Worm (Caenorhabditis elegans) whole organism, L1 larva: Measurements from ENCODE around the gene F54B11.9.

Experiments
- C04F5.9 ChIP-seq: sonication (generic microtip); optimal IDR thresholded peaks from 2 replicates; lab custom pipeline; 2016; ENCODE audit warnings: missing genetic modification characterization, missing compliant biosample characterization
- C16A3.4 ChIP-seq: fragments of 150-350 bp; optimal IDR thresholded peaks from 2 replicates; lab custom pipeline; 2014; ENCODE audit warnings: missing biosample characterization, missing genetic modification characterization
- Y116A8C.19 ChIP-seq: sonication (generic microtip); optimal IDR thresholded peaks from 2 replicates; lab custom pipeline; 2016; ENCODE audit warnings: missing compliant biosample characterization, missing genetic modification characterization, borderline replicate concordance
- alr-1 ChIP-seq: fragments of 200-800 bp; sonication (Bioruptor generic); optimal IDR thresholded peaks from 2 replicates; lab custom pipeline; 2018; ENCODE audit warnings: borderline replicate concordance, mild to moderate bottlenecking, missing genetic modification characterization, missing compliant biosample characterization
- blmp-1 ChIP-seq: fragments of 150-350 bp; optimal IDR thresholded peaks from 2 replicates; lab custom pipeline; 2014; ENCODE audit warnings: missing biosample characterization, missing genetic modification characterization
- ceh-63 ChIP-seq: fragments of 200-800 bp; sonication (Bioruptor generic); optimal IDR thresholded peaks from 2 replicates; lab custom pipeline; 2018; ENCODE audit warnings: mild to moderate bottlenecking, missing genetic modification characterization, missing compliant biosample characterization
- ceh-8 ChIP-seq: fragments of 200-800 bp; sonication (Bioruptor generic); optimal IDR thresholded peaks from 2 replicates; lab custom pipeline; 2018; ENCODE audit warnings: mild to moderate bottlenecking, missing genetic modification characterization, moderate library complexity, missing compliant biosample characterization
- ceh-82 ChIP-seq, 3 experiments: fragments of 150-350 bp in 1 of 3; sonication (generic microtip) in 2 of 3; optimal IDR thresholded peaks; 2 replicates each; lab custom pipeline; 2014 to 2017; ENCODE audit warnings: missing biosample characterization in 3 of 3, missing genetic modification characterization in 3 of 3
- ceh-88 ChIP-seq: fragments of 200-800 bp; sonication (Bioruptor generic); IDR thresholded peaks from 2 replicates; pipeline ENCODE4 v1.3.6; 2022; ENCODE audit warnings: missing genetic modification characterization, missing compliant biosample characterization
- ceh-90 ChIP-seq: sonication (generic microtip); optimal IDR thresholded peaks from 2 replicates; lab custom pipeline; 2016; ENCODE audit warnings: missing genetic modification characterization, missing compliant biosample characterization
- dpl-1 ChIP-seq, 3 experiments: fragments of 150-350 bp in 2 of 3; sonication (generic microtip) in 1 of 3; optimal IDR thresholded peaks; 2 replicates each; lab custom pipeline; 2014 to 2017; ENCODE audit warnings: missing biosample characterization in 3 of 3, missing genetic modification characterization in 3 of 3, missing genetic modification reagents in 3 of 3
- dsc-1 ChIP-seq: sonication (generic microtip); optimal IDR thresholded peaks from 2 replicates; lab custom pipeline; 2016; ENCODE audit warnings: mild to moderate bottlenecking, missing genetic modification characterization, missing compliant biosample characterization
- efl-1 ChIP-seq, 4 experiments: fragments of 150-350 bp; optimal IDR thresholded peaks in 3 of 4; peaks in 1 of 4; 1 replicate in 1 of 4; 2 replicates in 3 of 4; lab custom pipeline; 2014; ENCODE audit warnings: missing biosample characterization in 2 of 4, missing genetic modification characterization in 2 of 4, missing genetic modification reagents in 2 of 4
- egl-27 ChIP-seq, 2 experiments: fragments of 150-350 bp in 1 of 2; sonication (generic microtip); optimal IDR thresholded peaks; 3 replicates each; lab custom pipeline; 2017 to 2018; ENCODE audit warnings: missing biosample characterization in 2 of 2, missing genetic modification characterization in 2 of 2, missing genetic modification reagents in 2 of 2
- elt-2 ChIP-seq: sonication (generic microtip); optimal IDR thresholded peaks from 2 replicates; lab custom pipeline; 2016; ENCODE audit warnings: missing genetic modification characterization, mild to moderate bottlenecking, inconsistent platforms, missing compliant biosample characterization, missing genetic modification reagents
- elt-3 ChIP-seq, 6 experiments: fragments of 150-350 bp in 1 of 6; sonication (generic microtip); optimal IDR thresholded peaks; 2 replicates each; lab custom pipeline; 2017 to 2018; ENCODE audit warnings: missing biosample characterization in 6 of 6, missing genetic modification characterization in 6 of 6, inconsistent platforms in 1 of 6
- ets-5 ChIP-seq: fragments of 200-800 bp; sonication (Bioruptor generic); IDR thresholded peaks from 2 replicates; pipeline ENCODE4 v1.3.6; 2022; ENCODE audit warnings: missing genetic modification characterization, missing compliant biosample characterization
- fkh-10 ChIP-seq: sonication (generic microtip); optimal IDR thresholded peaks from 2 replicates; lab custom pipeline; 2017; ENCODE audit warnings: missing biosample characterization, missing genetic modification reagents, missing genetic modification characterization
- grh-1 ChIP-seq: fragments of 200-800 bp; sonication (Bioruptor generic); IDR thresholded peaks from 2 replicates; pipeline ENCODE4 v1.3.6; 2022; ENCODE audit warnings: missing genetic modification reagents, missing genetic modification characterization, missing compliant biosample characterization
- hlh-4 ChIP-seq: sonication (generic microtip); optimal IDR thresholded peaks from 2 replicates; lab custom pipeline; 2016; ENCODE audit warnings: mild to moderate bottlenecking, missing genetic modification characterization, missing compliant biosample characterization
- hpl-2 ChIP-seq: fragments of 150-350 bp; optimal IDR thresholded peaks from 2 replicates; lab custom pipeline; 2014; ENCODE audit warnings: missing biosample characterization, missing genetic modification reagents, missing genetic modification characterization
- lin-14 ChIP-seq: fragments of 200-800 bp; sonication (Bioruptor generic); optimal IDR thresholded peaks from 2 replicates; lab custom pipeline; 2018; ENCODE audit warnings: mild to moderate bottlenecking, missing genetic modification characterization, moderate library complexity, missing compliant biosample characterization
- lin-35 ChIP-seq, 2 experiments: fragments of 150-350 bp; optimal IDR thresholded peaks; 2 replicates each; lab custom pipeline; 2014; ENCODE audit warnings: missing biosample characterization in 2 of 2, missing genetic modification characterization in 2 of 2, missing genetic modification reagents in 2 of 2
- lin-39 ChIP-seq: fragments of 150-350 bp; optimal IDR thresholded peaks from 2 replicates; lab custom pipeline; 2014; ENCODE audit warnings: missing biosample characterization, missing genetic modification reagents, missing genetic modification characterization
- lir-3 ChIP-seq: sonication (generic microtip); optimal IDR thresholded peaks from 2 replicates; lab custom pipeline; 2016; ENCODE audit warnings: mild to moderate bottlenecking, missing genetic modification characterization, moderate library complexity, missing compliant biosample characterization; ENCODE audit not compliant: poor library complexity
- lsy-2 ChIP-seq, 2 experiments: fragments of 150-350 bp; optimal IDR thresholded peaks; 2 replicates each; lab custom pipeline; 2014; ENCODE audit warnings: missing biosample characterization in 2 of 2, missing genetic modification characterization in 2 of 2
- mab-9 ChIP-seq: fragments of 200-800 bp; sonication (Bioruptor generic); IDR thresholded peaks from 2 replicates; pipeline ENCODE4 v1.3.6; 2022; ENCODE audit warnings: missing genetic modification reagents, missing genetic modification characterization, missing compliant biosample characterization
- mef-2 ChIP-seq: fragments of 150-350 bp; optimal IDR thresholded peaks from 2 replicates; lab custom pipeline; 2014; ENCODE audit warnings: missing biosample characterization, missing genetic modification characterization
- mep-1 ChIP-seq: fragments of 150-350 bp; optimal IDR thresholded peaks from 2 replicates; lab custom pipeline; 2014; ENCODE audit warnings: missing biosample characterization, missing genetic modification characterization
- nhr-11 ChIP-seq: fragments of 150-350 bp; optimal IDR thresholded peaks from 2 replicates; lab custom pipeline; 2014; ENCODE audit warnings: missing biosample characterization, missing genetic modification characterization
- nhr-12 ChIP-seq: sonication (generic microtip); optimal IDR thresholded peaks from 2 replicates; lab custom pipeline; 2017; ENCODE audit warnings: missing biosample characterization, missing genetic modification characterization
- nhr-19 ChIP-seq: fragments of 200-800 bp; sonication (Bioruptor generic); conservative IDR thresholded peaks from 2 replicates; pipeline ENCODE4 v1.3.6; 2022; ENCODE audit warnings: missing genetic modification characterization, missing compliant biosample characterization
- nhr-20 ChIP-seq: sonication (generic microtip); optimal IDR thresholded peaks from 2 replicates; lab custom pipeline; 2016; ENCODE audit warnings: mild to moderate bottlenecking, missing genetic modification characterization, missing compliant biosample characterization
- nhr-28 ChIP-seq: fragments of 150-350 bp; optimal IDR thresholded peaks from 2 replicates; lab custom pipeline; 2014; ENCODE audit warnings: missing biosample characterization, missing genetic modification characterization
- nhr-71 ChIP-seq: sonication (generic microtip); optimal IDR thresholded peaks from 2 replicates; lab custom pipeline; 2016; ENCODE audit warnings: mild to moderate bottlenecking, missing genetic modification characterization, moderate library complexity, missing compliant biosample characterization
- nhr-84 ChIP-seq: sonication (generic microtip); optimal IDR thresholded peaks from 2 replicates; lab custom pipeline; 2017; ENCODE audit warnings: missing biosample characterization, missing genetic modification characterization
- nhr-90 ChIP-seq: sonication (generic microtip); optimal IDR thresholded peaks from 2 replicates; lab custom pipeline; 2016; ENCODE audit warnings: mild to moderate bottlenecking, missing genetic modification characterization, missing compliant biosample characterization; ENCODE audit not compliant: poor library complexity
- pag-3 ChIP-seq: sonication (generic microtip); optimal IDR thresholded peaks from 2 replicates; lab custom pipeline; 2017; ENCODE audit warnings: missing genetic modification characterization, mild to moderate bottlenecking, missing compliant biosample characterization, antibody characterized with exemption, borderline replicate concordance; ENCODE audit not compliant: insufficient read depth
- pax-3 ChIP-seq: fragments of 200-800 bp; sonication (Bioruptor generic); optimal IDR thresholded peaks from 2 replicates; lab custom pipeline; 2018; ENCODE audit warnings: mild to moderate bottlenecking, missing genetic modification characterization, moderate library complexity, missing compliant biosample characterization
- rnt-1 ChIP-seq: sonication (generic microtip); optimal IDR thresholded peaks from 2 replicates; lab custom pipeline; 2016; ENCODE audit warnings: mild to moderate bottlenecking, missing genetic modification characterization, moderate library complexity, missing compliant biosample characterization
- snu-23 ChIP-seq: sonication (generic microtip); optimal IDR thresholded peaks from 2 replicates; lab custom pipeline; 2016; ENCODE audit warnings: missing genetic modification characterization, missing compliant biosample characterization
- sptf-1 ChIP-seq: fragments of 150-350 bp; optimal IDR thresholded peaks from 2 replicates; lab custom pipeline; 2014; ENCODE audit warnings: missing biosample characterization, missing genetic modification characterization
- swsn-7 ChIP-seq: sonication (generic microtip); optimal IDR thresholded peaks from 2 replicates; lab custom pipeline; 2016; ENCODE audit warnings: missing genetic modification characterization, missing compliant biosample characterization
- tlp-1 ChIP-seq: fragments of 150-350 bp; optimal IDR thresholded peaks from 2 replicates; lab custom pipeline; 2014; ENCODE audit warnings: missing biosample characterization, missing genetic modification characterization
- unc-62 ChIP-seq: fragments of 150-350 bp; optimal IDR thresholded peaks from 2 replicates; lab custom pipeline; 2014; ENCODE audit warnings: missing biosample characterization, missing genetic modification reagents, missing genetic modification characterization
- unc-86 ChIP-seq: sonication (generic microtip); optimal IDR thresholded peaks from 2 replicates; lab custom pipeline; 2016; ENCODE audit warnings: missing genetic modification characterization, missing compliant biosample characterization
- unc-98 ChIP-seq: fragments of 200-800 bp; sonication (Bioruptor generic); IDR thresholded peaks from 2 replicates; pipeline ENCODE4 v1.3.6; 2022; ENCODE audit warnings: missing genetic modification characterization, missing compliant biosample characterization
- ztf-4 ChIP-seq: fragments of 150-350 bp; optimal IDR thresholded peaks from 2 replicates; lab custom pipeline; 2014; ENCODE audit warnings: missing biosample characterization, missing genetic modification characterization

The F54B11.9 gene

DNA sequence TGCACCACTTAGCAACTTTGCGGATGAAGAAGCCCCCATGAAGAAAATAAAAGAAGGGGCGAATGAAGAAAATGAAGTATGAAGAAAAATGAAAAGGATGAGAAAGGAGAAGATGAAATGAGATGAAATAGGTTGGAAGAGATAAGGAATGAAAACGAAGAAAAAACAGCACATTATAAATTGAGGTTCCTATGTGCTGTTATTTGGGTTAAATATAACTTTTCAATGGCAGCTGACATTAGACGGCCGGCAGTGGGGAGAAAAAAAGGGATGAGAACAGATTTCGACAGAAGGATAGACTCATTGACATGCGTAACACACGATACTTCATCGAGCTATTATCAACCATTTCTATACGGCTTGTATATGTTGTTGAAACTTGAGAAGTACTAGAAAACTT lies 43.4 kb upstream of the F54B11.9 start:
- TF ChIP-seq lin-14 (GFP tag; lab: Kevin White, UChicago) (no peak), grh-1 (GFP tag; lab: Robert Waterston, UW) (no peak), blmp-1 (tag; lab: Kevin White, UChicago) (peak; percentile 26), ceh-8 (no peak), egl-27 (tag; optimal IDR thresholded peaks at IDR 0.05; lab: Kevin White, UChicago) (no peak), lin-39 (tag; lab: Kevin White, UChicago) (peak; percentile 32), mab-9 (GFP tag; lab: Robert Waterston, UW) (no peak), nhr-20 (tag; lab: Kevin White, UChicago) (peak; percentile 7), tlp-1 (no peak), nhr-84 (tag; lab: Kevin White, UChicago) (no peak), nhr-12 (tag; lab: Kevin White, UChicago) (no peak), C04F5.9 (tag; lab: Kevin White, UChicago) (no peak), mep-1 (no peak), rnt-1 (tag; lab: Kevin White, UChicago) (peak; percentile 49), pag-3 (tag; lab: Kevin White, UChicago) (peak; percentile 62), nhr-71 (peak; percentile 62), snu-23 (GFP tag; lab: Kevin White, UChicago) (no peak), lin-35 (GFP tag; optimal IDR thresholded peaks at IDR 0.05; lab: Kevin White, UChicago) (no peak), unc-98 (GFP tag; lab: Robert Waterston, UW) (no peak), C16A3.4 (tag; lab: Kevin White, UChicago) (no peak), ztf-4 (no peak), lsy-2 (tag; optimal IDR thresholded peaks at IDR 0.05; lab: Kevin White, UChicago) (peak in 1 of 2 experiments; percentile 9), sptf-1 (no peak), ceh-90 (no peak), nhr-28 (tag; lab: Kevin White, UChicago) (no peak), ceh-63 (no peak), elt-2 (no peak), Y116A8C.19 (tag; lab: Kevin White, UChicago) (no peak), mef-2 (tag; lab: Kevin White, UChicago) (peak; percentile 22), dpl-1 (GFP tag; optimal IDR thresholded peaks at IDR 0.05; lab: Kevin White, UChicago) (no peak), alr-1 (tag; lab: Kevin White, UChicago) (no peak), ceh-88 (no peak), ets-5 (no peak), ceh-82 (tag; optimal IDR thresholded peaks at IDR 0.05; lab: Kevin White, UChicago) (no peak), dsc-1 (no peak), nhr-19 (GFP tag; lab: Robert Waterston, UW) (peak; percentile 14), fkh-10 (no peak), hlh-4 (tag; lab: Kevin White, UChicago) (no peak), nhr-90 (no peak), elt-3 (tag; optimal IDR thresholded peaks at IDR 0.05; lab: Kevin White, UChicago) (no peak), unc-86 (tag; lab: Kevin White, UChicago) (no peak), unc-62 (no peak), hpl-2 (GFP tag; lab: Kevin White, UChicago) (no peak), nhr-11 (tag; lab: Kevin White, UChicago) (no peak), lir-3 (tag; lab: Kevin White, UChicago) (no peak), efl-1 (optimal IDR thresholded peaks at IDR 0.05; lab: Kevin White, UChicago) (no peak), efl-1 (GFP tag; optimal IDR thresholded peaks at IDR 0.05 in 1 of 2; lab: Kevin White, UChicago) (no peak), swsn-7 (tag; lab: Kevin White, UChicago) (no peak), pax-3 (tag; lab: Kevin White, UChicago) (no peak)
